Worm (Caenorhabditis elegans) whole organism, L3 larva: Measurements from ENCODE around the gene hsp-75.

Experiments
- R02D3.7 ChIP-seq: fragments of 150-350 bp; optimal IDR thresholded peaks from 2 replicates; lab custom pipeline; 2014; ENCODE audit warnings: missing biosample characterization, missing genetic modification characterization
- ZK546.5 ChIP-seq: sonication (generic microtip); optimal IDR thresholded peaks from 2 replicates; lab custom pipeline; 2017; ENCODE audit warnings: missing biosample characterization, missing genetic modification characterization
- aly-2 ChIP-seq: fragments of 150-350 bp; optimal IDR thresholded peaks from 2 replicates; lab custom pipeline; 2014; ENCODE audit warnings: missing biosample characterization, missing genetic modification characterization
- ama-1 ChIP-seq: fragments of 150-350 bp; optimal IDR thresholded peaks from 2 replicates; lab custom pipeline; 2018
- ceh-16 ChIP-seq: sonication (generic microtip); optimal IDR thresholded peaks from 2 replicates; lab custom pipeline; 2017; ENCODE audit warnings: missing biosample characterization, missing genetic modification characterization
- ceh-28 ChIP-seq: fragments of 150-350 bp; optimal IDR thresholded peaks from 2 replicates; lab custom pipeline; 2014; ENCODE audit warnings: missing biosample characterization, missing genetic modification reagents, missing genetic modification characterization
- ceh-82 ChIP-seq: fragments of 150-350 bp; optimal IDR thresholded peaks from 2 replicates; lab custom pipeline; 2014; ENCODE audit warnings: missing biosample characterization, missing genetic modification characterization
- ceh-9 ChIP-seq: sonication (generic microtip); optimal IDR thresholded peaks from 2 replicates; lab custom pipeline; 2018; ENCODE audit warnings: missing biosample characterization, missing genetic modification characterization
- daf-12 ChIP-seq: fragments of 150-350 bp; optimal IDR thresholded peaks from 2 replicates; lab custom pipeline; 2014; ENCODE audit warnings: missing biosample characterization, missing genetic modification reagents, missing genetic modification characterization
- egl-27 ChIP-seq: sonication (generic microtip); optimal IDR thresholded peaks from 4 replicates; lab custom pipeline; 2017; ENCODE audit warnings: missing biosample characterization, missing genetic modification reagents, missing genetic modification characterization
- egl-5 ChIP-seq: fragments of 150-350 bp; optimal IDR thresholded peaks from 2 replicates; lab custom pipeline; 2017; ENCODE audit warnings: missing biosample characterization, missing genetic modification reagents, missing genetic modification characterization, inconsistent platforms
- elt-1 ChIP-seq: fragments of 150-350 bp; optimal IDR thresholded peaks from 2 replicates; lab custom pipeline; 2014; ENCODE audit warnings: missing biosample characterization, missing genetic modification characterization
- elt-2 ChIP-seq: sonication (generic microtip); optimal IDR thresholded peaks from 2 replicates; lab custom pipeline; 2016; ENCODE audit warnings: missing genetic modification reagents, mild to moderate bottlenecking, missing genetic modification characterization, missing compliant biosample characterization
- elt-3 ChIP-seq, 3 experiments: fragments of 150-350 bp in 1 of 3; sonication (generic microtip) in 2 of 3; optimal IDR thresholded peaks; 2 replicates in 2 of 3; 4 replicates in 1 of 3; lab custom pipeline; 2014 to 2017; ENCODE audit warnings: missing biosample characterization in 3 of 3, missing genetic modification characterization in 3 of 3
- eor-1 ChIP-seq, 2 experiments: fragments of 150-350 bp; optimal IDR thresholded peaks; 2 replicates each; lab custom pipeline; 2014 to 2018; ENCODE audit warnings: missing biosample characterization in 2 of 2, missing genetic modification characterization in 2 of 2
- fkh-10 ChIP-seq: sonication (generic microtip); optimal IDR thresholded peaks from 2 replicates; lab custom pipeline; 2017; ENCODE audit warnings: missing biosample characterization, missing genetic modification reagents, missing genetic modification characterization
- fkh-2 ChIP-seq: fragments of 150-350 bp; optimal IDR thresholded peaks from 2 replicates; lab custom pipeline; 2014; ENCODE audit warnings: missing biosample characterization, missing genetic modification reagents, missing genetic modification characterization
- fos-1 ChIP-seq: fragments of 150-350 bp; optimal IDR thresholded peaks from 2 replicates; lab custom pipeline; 2014; ENCODE audit warnings: missing biosample characterization, missing genetic modification characterization
- hmg-11 ChIP-seq: sonication (generic microtip); optimal IDR thresholded peaks from 2 replicates; lab custom pipeline; 2016; ENCODE audit warnings: missing genetic modification characterization, missing compliant biosample characterization
- jun-1 ChIP-seq: fragments of 150-350 bp; optimal IDR thresholded peaks from 2 replicates; lab custom pipeline; 2014; ENCODE audit warnings: missing biosample characterization, missing genetic modification reagents, missing genetic modification characterization
- lin-15B ChIP-seq: fragments of 150-350 bp; optimal IDR thresholded peaks from 2 replicates; lab custom pipeline; 2014; ENCODE audit warnings: missing biosample characterization, missing genetic modification characterization
- lin-39 ChIP-seq: fragments of 150-350 bp; optimal IDR thresholded peaks from 2 replicates; lab custom pipeline; 2018; ENCODE audit warnings: missing biosample characterization, missing genetic modification reagents, missing genetic modification characterization
- lsy-12 ChIP-seq: sonication (generic microtip); optimal IDR thresholded peaks from 2 replicates; lab custom pipeline; 2016; ENCODE audit warnings: mild to moderate bottlenecking, missing genetic modification characterization, missing compliant biosample characterization
- mdl-1 ChIP-seq: fragments of 150-350 bp; optimal IDR thresholded peaks from 2 replicates; lab custom pipeline; 2014; ENCODE audit warnings: missing biosample characterization, missing genetic modification characterization
- mml-1 ChIP-seq: fragments of 150-350 bp; sonication (generic microtip); optimal IDR thresholded peaks from 3 replicates; lab custom pipeline; 2014; ENCODE audit warnings: missing biosample characterization, missing genetic modification characterization
- nfya-1 ChIP-seq: sonication (generic microtip); optimal IDR thresholded peaks from 2 replicates; lab custom pipeline; 2017; ENCODE audit warnings: missing genetic modification characterization, mild to moderate bottlenecking, missing compliant biosample characterization, antibody characterized with exemption, moderate library complexity; ENCODE audit not compliant: insufficient read depth
- nhr-11 ChIP-seq: fragments of 150-350 bp; optimal IDR thresholded peaks from 2 replicates; lab custom pipeline; 2014; ENCODE audit warnings: missing biosample characterization, missing genetic modification characterization
- nhr-12 ChIP-seq: fragments of 150-350 bp; optimal IDR thresholded peaks from 2 replicates; lab custom pipeline; 2014; ENCODE audit warnings: missing biosample characterization, missing genetic modification characterization
- nhr-23 ChIP-seq: fragments of 150-350 bp; optimal IDR thresholded peaks from 2 replicates; lab custom pipeline; 2014; ENCODE audit warnings: missing biosample characterization, missing genetic modification reagents, missing genetic modification characterization
- nhr-237 ChIP-seq: fragments of 150-350 bp; optimal IDR thresholded peaks from 2 replicates; lab custom pipeline; 2014; ENCODE audit warnings: missing biosample characterization, missing genetic modification characterization
- nhr-25 ChIP-seq: sonication (generic microtip); optimal IDR thresholded peaks from 2 replicates; lab custom pipeline; 2017; ENCODE audit warnings: missing biosample characterization, missing genetic modification characterization
- nhr-28 ChIP-seq: fragments of 150-350 bp; optimal IDR thresholded peaks from 2 replicates; lab custom pipeline; 2014; ENCODE audit warnings: missing biosample characterization, missing genetic modification characterization
- nhr-43 ChIP-seq: sonication (generic microtip); optimal IDR thresholded peaks from 2 replicates; lab custom pipeline; 2016; ENCODE audit warnings: mild to moderate bottlenecking, missing genetic modification characterization, missing compliant biosample characterization; ENCODE audit not compliant: poor library complexity, severe bottlenecking
- nhr-67 ChIP-seq: fragments of 150-350 bp; optimal IDR thresholded peaks from 2 replicates; lab custom pipeline; 2014; ENCODE audit warnings: missing biosample characterization, missing genetic modification characterization
- nhr-76 ChIP-seq: fragments of 150-350 bp; sonication (generic microtip); optimal IDR thresholded peaks from 5 replicates; lab custom pipeline; 2014; ENCODE audit warnings: missing biosample characterization, missing genetic modification characterization
- nhr-77 ChIP-seq: fragments of 150-350 bp; optimal IDR thresholded peaks from 2 replicates; lab custom pipeline; 2014; ENCODE audit warnings: missing biosample characterization, missing genetic modification characterization
- pha-4 ChIP-seq: fragments of 150-350 bp; optimal IDR thresholded peaks from 2 replicates; lab custom pipeline; 2014; ENCODE audit warnings: missing biosample characterization, missing genetic modification reagents, missing genetic modification characterization
- pqm-1 ChIP-seq: fragments of 150-350 bp; optimal IDR thresholded peaks from 2 replicates; lab custom pipeline; 2017; ENCODE audit warnings: missing biosample characterization, missing genetic modification characterization, inconsistent platforms
- sea-2 ChIP-seq: fragments of 150-350 bp; sonication (generic microtip); optimal IDR thresholded peaks from 4 replicates; lab custom pipeline; 2014; ENCODE audit warnings: missing biosample characterization, missing genetic modification reagents, missing genetic modification characterization
- skn-1 ChIP-seq: fragments of 150-350 bp; optimal IDR thresholded peaks from 2 replicates; lab custom pipeline; 2014; ENCODE audit warnings: missing biosample characterization, missing genetic modification characterization
- snpc-4 ChIP-seq: fragments of 150-350 bp; optimal IDR thresholded peaks from 2 replicates; lab custom pipeline; 2014; ENCODE audit warnings: missing biosample characterization, missing genetic modification characterization
- tbx-2 ChIP-seq: sonication (generic microtip); optimal IDR thresholded peaks from 2 replicates; lab custom pipeline; 2016; ENCODE audit warnings: mild to moderate bottlenecking, missing genetic modification characterization, missing compliant biosample characterization
- unc-39 ChIP-seq: sonication (generic microtip); optimal IDR thresholded peaks from 4 replicates; lab custom pipeline; 2017; ENCODE audit warnings: missing biosample characterization, missing genetic modification characterization
- unc-62 ChIP-seq: fragments of 150-350 bp; sonication (generic microtip); optimal IDR thresholded peaks from 4 replicates; lab custom pipeline; 2014; ENCODE audit warnings: missing biosample characterization, missing genetic modification reagents, missing genetic modification characterization
- zag-1 ChIP-seq: fragments of 150-350 bp; optimal IDR thresholded peaks from 2 replicates; lab custom pipeline; 2014; ENCODE audit warnings: missing biosample characterization, missing genetic modification characterization
- ztf-11 ChIP-seq: fragments of 150-350 bp; optimal IDR thresholded peaks from 2 replicates; lab custom pipeline; 2014; ENCODE audit warnings: missing biosample characterization, missing genetic modification characterization
- ztf-4 ChIP-seq: fragments of 150-350 bp; optimal IDR thresholded peaks from 2 replicates; lab custom pipeline; 2014; ENCODE audit warnings: missing biosample characterization, missing genetic modification characterization

The hsp-75 gene

ce11 chrIII:7239416-7239815 lies 12.9 kb upstream of the hsp-75 start:
- TF ChIP-seq egl-5 (tag; lab: Kevin White, UChicago) (no peak), unc-62 (GFP tag; lab: Kevin White, UChicago) (no peak), skn-1 (tag; lab: Kevin White, UChicago) (no peak), unc-39 (tag; lab: Kevin White, UChicago) (no peak), fkh-2 (tag; lab: Kevin White, UChicago) (no peak), daf-12 (no peak), elt-3 (tag; optimal IDR thresholded peaks at IDR 0.05; lab: Kevin White, UChicago) (no peak), mdl-1 (tag; lab: Kevin White, UChicago) (no peak), pqm-1 (no peak), mml-1 (tag; lab: Kevin White, UChicago) (no peak), nhr-76 (tag; lab: Kevin White, UChicago) (no peak), elt-1 (no peak), nhr-77 (tag; lab: Kevin White, UChicago) (no peak), fos-1 (tag; lab: Kevin White, UChicago) (no peak)
- TF ChIP-seq, all 47 proteins: peak for 0

ce11 chrIII:7238727-7239126 lies 12.2 kb upstream of the hsp-75 start, which contains the start of gene pars-1:
Gene pars-1 (plus strand): TSS chrIII:7239027.
- no peak for TF ChIP-seq nhr-25 (tag; lab: Kevin White, UChicago)

- TF ChIP-seq nhr-25 (tag; lab: Kevin White, UChicago): peak; percentile 44
- TF ChIP-seq lin-15B (tag; lab: Kevin White, UChicago): peak; percentile 64
- TF ChIP-seq fos-1 (tag; lab: Kevin White, UChicago): no peak
- TF ChIP-seq ceh-28: peak; percentile 7
- peak; percentile 25 for TF ChIP-seq jun-1 (tag; lab: Kevin White, UChicago)
- TF ChIP-seq nhr-11 (tag; lab: Kevin White, UChicago): no peak
- no peak for TF ChIP-seq nhr-76 (tag; lab: Kevin White, UChicago)
- no peak for TF ChIP-seq skn-1 (tag; lab: Kevin White, UChicago)
- no peak for TF ChIP-seq unc-39 (tag; lab: Kevin White, UChicago)
- peak; percentile 44 for TF ChIP-seq nhr-43 (tag; lab: Kevin White, UChicago)
- TF ChIP-seq nhr-67 (tag; lab: Kevin White, UChicago): no peak
- TF ChIP-seq elt-1: no peak
- no peak for TF ChIP-seq mml-1 (tag; lab: Kevin White, UChicago)
- TF ChIP-seq aly-2 (tag; lab: Kevin White, UChicago): no peak
- no peak for TF ChIP-seq mdl-1 (tag; lab: Kevin White, UChicago)
- no peak for TF ChIP-seq ztf-11 (tag; lab: Kevin White, UChicago)
- no peak for TF ChIP-seq elt-3 (tag; optimal IDR thresholded peaks at IDR 0.05; lab: Kevin White, UChicago)
- TF ChIP-seq ama-1: no peak
- no peak for TF ChIP-seq daf-12
- TF ChIP-seq nhr-237 (tag; lab: Kevin White, UChicago): no peak
- TF ChIP-seq nfya-1 (tag; lab: Kevin White, UChicago): peak; percentile 52
- TF ChIP-seq pqm-1: no peak
- no peak for TF ChIP-seq sea-2
- TF ChIP-seq ceh-9 (tag; lab: Kevin White, UChicago): no peak
- TF ChIP-seq ceh-82 (tag; lab: Kevin White, UChicago): no peak
- TF ChIP-seq lin-39: peak; percentile 24
- TF ChIP-seq nhr-77 (tag; lab: Kevin White, UChicago): no peak
- TF ChIP-seq nhr-12 (tag; lab: Kevin White, UChicago): no peak
- TF ChIP-seq ceh-16 (tag; lab: Kevin White, UChicago): no peak
- TF ChIP-seq zag-1 (tag; lab: Kevin White, UChicago): no peak
- no peak for TF ChIP-seq eor-1 (tag; optimal IDR thresholded peaks at IDR 0.05; lab: Kevin White, UChicago)
- peak; percentile 5 for TF ChIP-seq egl-5 (tag; lab: Kevin White, UChicago)
- peak; percentile 89 for TF ChIP-seq nhr-23
- no peak for TF ChIP-seq egl-27 (tag; lab: Kevin White, UChicago)
- peak; percentile 45 for TF ChIP-seq hmg-11 (tag; lab: Kevin White, UChicago)
- TF ChIP-seq fkh-2 (tag; lab: Kevin White, UChicago): no peak
- no peak for TF ChIP-seq ZK546.5 (tag; lab: Kevin White, UChicago)
- TF ChIP-seq lsy-12 (tag; lab: Kevin White, UChicago): peak; percentile 30
- no peak for TF ChIP-seq unc-62 (GFP tag; lab: Kevin White, UChicago)
- TF ChIP-seq nhr-28 (tag; lab: Kevin White, UChicago): no peak
- no peak for TF ChIP-seq fkh-10
- TF ChIP-seq ztf-4 (tag; lab: Kevin White, UChicago): no peak
- peak; percentile 88 for TF ChIP-seq pha-4 (tag; lab: Kevin White, UChicago)
- TF ChIP-seq snpc-4 (tag; lab: Kevin White, UChicago): peak; percentile 90
- no peak for TF ChIP-seq R02D3.7 (tag; lab: Kevin White, UChicago)
- peak; percentile 32 for TF ChIP-seq elt-2 (tag; lab: Kevin White, UChicago)
- TF ChIP-seq tbx-2 (tag; lab: Kevin White, UChicago): no peak
Measured at ce11 chrIII:7234148-7234547, 7.6 kb upstream of the hsp-75 start, which contains the start of gene ndus-8. Gene ndus-8 (minus strand): TSS chrIII:7234202.
